In genomic region chr3R:21897565-21897964, dm6 we compare ENCODE assay signal across 4 fruit fly cellular contexts.
TF ChIP-seq lines count a peak whose summit lies in the region.

No protein-coding gene starts in this region.

TF ChIP-seq in whole organism, adult, 20 proteins besides CTCF, POLR2A, EP300 and RAD21 (continued from another document):
- TF ChIP-seq toe (GFP tag; optimal IDR thresholded peaks at IDR 0.05; lab: Kevin White, UChicago) = no peak
TF ChIP-seq in whole organism, adult: peak in this region for 6.

TF ChIP-seq in whole organism, embryonic, 481 proteins besides CTCF, POLR2A, EP300 and RAD21 (continued from another document):
- TF ChIP-seq ewg (GFP tag; optimal IDR thresholded peaks at IDR 0.05; lab: Kevin White, UChicago) (no peak), corto (GFP tag; optimal IDR thresholded peaks at IDR 0.05; lab: Kevin White, UChicago) (peak; percentile 61), Max (GFP tag; optimal IDR thresholded peaks at IDR 0.05; lab: Kevin White, UChicago) (no peak), chm (GFP tag; IDR thresholded peaks at IDR 0.05; lab: Robert Waterston, UW) (no peak), ci (GFP tag; IDR thresholded peaks at IDR 0.05; lab: Robert Waterston, UW) (0 out of 3 replicates have a peak, but pooled peaks have one; percentile 11), Ada2b (GFP tag; IDR thresholded peaks at IDR 0.05; lab: Robert Waterston, UW) (0 out of 2 replicates have a peak, but pooled peaks have one; percentile 5), bsh (GFP tag; optimal IDR thresholded peaks at IDR 0.05; lab: Kevin White, UChicago) (peak in 1 of 2 experiments; percentile 96), chif (GFP tag; optimal IDR thresholded peaks at IDR 0.05; lab: Kevin White, UChicago) (no peak), ttk (GFP tag; IDR thresholded peaks at IDR 0.05; lab: Robert Waterston, UW) (peak; percentile 30; the same call in 1 of the 2 replicates), scrt (GFP tag; optimal IDR thresholded peaks at IDR 0.05; lab: Kevin White, UChicago) (no peak), H15 (GFP tag; IDR thresholded peaks at IDR 0.05; lab: Robert Waterston, UW) (0 out of 3 replicates have a peak, but pooled peaks have one; percentile 21), Drgx (GFP tag; IDR thresholded peaks at IDR 0.05; lab: Robert Waterston, UW) (peak; percentile 96), cg (GFP tag; optimal IDR thresholded peaks at IDR 0.05; lab: Kevin White, UChicago) (no peak)
TF ChIP-seq in whole organism, embryonic: peak in this region for 11.

TF ChIP-seq in whole organism, prepupa, 60 proteins besides CTCF, POLR2A, EP300 and RAD21 (continued from another document):
- TF ChIP-seq Met (GFP tag; optimal IDR thresholded peaks at IDR 0.05; lab: Kevin White, UChicago) (peak; percentile 90), CG3032 (tag; optimal IDR thresholded peaks at IDR 0.05; lab: Kevin White, UChicago) (peak; percentile 96), esn (GFP tag; optimal IDR thresholded peaks at IDR 0.05; lab: Kevin White, UChicago) (peak; percentile 91), Hr39 (GFP tag; optimal IDR thresholded peaks at IDR 0.05; lab: Kevin White, UChicago) (peak; percentile 87), CG1621 (tag; optimal IDR thresholded peaks at IDR 0.05; lab: Kevin White, UChicago) (peak; percentile 96), vri (GFP tag; optimal IDR thresholded peaks at IDR 0.05; lab: Kevin White, UChicago) (peak; percentile 73), Blimp-1 (GFP tag; optimal IDR thresholded peaks at IDR 0.05; lab: Kevin White, UChicago) (peak; percentile 63), svp (GFP tag; lab: Kevin White, UChicago) (peak; percentile 94), Ets96B (tag; optimal IDR thresholded peaks at IDR 0.05; lab: Kevin White, UChicago) (peak; percentile 95), CG6792 (GFP tag; optimal IDR thresholded peaks at IDR 0.05; lab: Kevin White, UChicago) (peak; percentile 93), CG10669 (GFP tag; optimal IDR thresholded peaks at IDR 0.05; lab: Kevin White, UChicago) (peak; percentile 92), CG11762 (GFP tag; optimal IDR thresholded peaks at IDR 0.05; lab: Kevin White, UChicago; ENCODE audit: insufficient read depth) (peak; percentile 90), ss (GFP tag; optimal IDR thresholded peaks at IDR 0.05; lab: Kevin White, UChicago) (peak; percentile 95 to 97), CG6854 (GFP tag; optimal IDR thresholded peaks at IDR 0.05; lab: Kevin White, UChicago) (peak; percentile 80), CG11294 (GFP tag; IDR thresholded peaks at IDR 0.05; lab: Robert Waterston, UW) (peak; percentile 91), CG8119 (GFP tag; IDR thresholded peaks at IDR 0.05; lab: Robert Waterston, UW) (peak; percentile 97), achi (GFP tag; optimal IDR thresholded peaks at IDR 0.05; lab: Kevin White, UChicago) (peak; percentile 95), CG8632 (GFP tag; optimal IDR thresholded peaks at IDR 0.05; lab: Kevin White, UChicago) (peak; percentile 84), acj6 (GFP tag; optimal IDR thresholded peaks at IDR 0.05; lab: Kevin White, UChicago) (peak; percentile 96), CG6163 (GFP tag; IDR thresholded peaks at IDR 0.05; lab: Robert Waterston, UW) (peak; percentile 98), CG11902 (GFP tag; optimal IDR thresholded peaks at IDR 0.05; lab: Kevin White, UChicago) (peak; percentile 81), eg (GFP tag; IDR thresholded peaks at IDR 0.05; lab: Robert Waterston, UW) (peak; percentile 96), dsx (GFP tag; optimal IDR thresholded peaks at IDR 0.05; lab: Kevin White, UChicago; ENCODE audit: poor library complexity, severe bottlenecking) (peak; percentile 96), Eip78C (GFP tag; lab: Kevin White, UChicago) (peak; percentile 98), Lpt (GFP tag; optimal IDR thresholded peaks at IDR 0.05; lab: Kevin White, UChicago) (peak; percentile 93), Hr38 (GFP tag; optimal IDR thresholded peaks at IDR 0.05; lab: Kevin White, UChicago) (peak; percentile 6), Ets21C (GFP tag; optimal IDR thresholded peaks at IDR 0.05; lab: Kevin White, UChicago) (peak; percentile 80), CG6808 (GFP tag; optimal IDR thresholded peaks at IDR 0.05; lab: Kevin White, UChicago) (peak; percentile 96), Smox (GFP tag; optimal IDR thresholded peaks at IDR 0.05; lab: Kevin White, UChicago) (peak; percentile 87), CG32006 (GFP tag; optimal IDR thresholded peaks at IDR 0.05; lab: Kevin White, UChicago) (peak; percentile 96), spab (GFP tag; optimal IDR thresholded peaks at IDR 0.05; lab: Kevin White, UChicago) (peak; percentile 95), Sox14 (GFP tag; optimal IDR thresholded peaks at IDR 0.05; lab: Kevin White, UChicago) (peak; percentile 95), salr (GFP tag; optimal IDR thresholded peaks at IDR 0.05; lab: Kevin White, UChicago) (peak; percentile 93), CG31627 (GFP tag; optimal IDR thresholded peaks at IDR 0.05; lab: Kevin White, UChicago) (peak; percentile 87), dac (GFP tag; optimal IDR thresholded peaks at IDR 0.05; lab: Kevin White, UChicago) (peak; percentile 90), Gug (GFP tag; IDR thresholded peaks at IDR 0.05; lab: Robert Waterston, UW) (peak; percentile 94), fkh (GFP tag; optimal IDR thresholded peaks at IDR 0.05; lab: Kevin White, UChicago) (no peak), OdsH (GFP tag; optimal IDR thresholded peaks at IDR 0.05; lab: Kevin White, UChicago) (peak; percentile 95), Eip93F (GFP tag; optimal IDR thresholded peaks at IDR 0.05; lab: Kevin White, UChicago) (peak; percentile 80), CG16779 (tag; optimal IDR thresholded peaks at IDR 0.05; lab: Kevin White, UChicago) (peak; percentile 90), CG34406 (GFP tag; optimal IDR thresholded peaks at IDR 0.05; lab: Kevin White, UChicago) (peak; percentile 87)

TF ChIP-seq in whole organism, wandering third instar larva, 38 proteins besides CTCF, POLR2A, EP300 and RAD21 (continued from another document):
- no peak for TF ChIP-seq GATAd (GFP tag; optimal IDR thresholded peaks at IDR 0.05; lab: Kevin White, UChicago)
- TF ChIP-seq lola (GFP tag; optimal IDR thresholded peaks at IDR 0.05; lab: Kevin White, UChicago) = no peak
- TF ChIP-seq ey (GFP tag; optimal IDR thresholded peaks at IDR 0.05; lab: Kevin White, UChicago) = peak; percentile 81
- peak; percentile 83 for TF ChIP-seq rgr (GFP tag; optimal IDR thresholded peaks at IDR 0.05; lab: Kevin White, UChicago)
- TF ChIP-seq Dif (GFP tag; optimal IDR thresholded peaks at IDR 0.05; lab: Kevin White, UChicago; ENCODE audit: partially characterized antibody) = no peak
- peak; percentile 80 for TF ChIP-seq OdsH (GFP tag; optimal IDR thresholded peaks at IDR 0.05; lab: Kevin White, UChicago)
- TF ChIP-seq CG9705 (GFP tag; optimal IDR thresholded peaks at IDR 0.05; lab: Kevin White, UChicago) = peak; percentile 79
- no peak for TF ChIP-seq jim (GFP tag; optimal IDR thresholded peaks at IDR 0.05; lab: Kevin White, UChicago)
- TF ChIP-seq CrebA (GFP tag; optimal IDR thresholded peaks at IDR 0.05; lab: Kevin White, UChicago; ENCODE audit: borderline replicate concordance) = no peak
- TF ChIP-seq pan (optimal IDR thresholded peaks at IDR 0.05; lab: Kevin White, UChicago) = no peak
- no peak for TF ChIP-seq dl (GFP tag; optimal IDR thresholded peaks at IDR 0.05; lab: Kevin White, UChicago; ENCODE audit: insufficient read depth in 1 of 2, partially characterized antibody in 2 of 2)
- peak; percentile 87 for TF ChIP-seq fru (GFP tag; optimal IDR thresholded peaks at IDR 0.05; lab: Kevin White, UChicago)
- peak; percentile 79 for TF ChIP-seq Hnf4 (GFP tag; optimal IDR thresholded peaks at IDR 0.05; lab: Kevin White, UChicago)
- TF ChIP-seq Hr78 (GFP tag; optimal IDR thresholded peaks at IDR 0.05; lab: Kevin White, UChicago) = no peak
- TF ChIP-seq Jra (GFP tag; optimal IDR thresholded peaks at IDR 0.05; lab: Kevin White, UChicago) = peak; percentile 47
